Worm (Caenorhabditis elegans) whole organism, young adult: ENCODE results near the gene clec-223.

Experiments used
- B0035.1 ChIP-seq: sonication (generic microtip); optimal IDR thresholded peaks from 2 replicates; lab custom pipeline; 2016; ENCODE audit warnings: missing genetic modification characterization, mild to moderate bottlenecking, missing compliant biosample characterization, missing genotype, missing genetic modification reagents
- F10E7.11 ChIP-seq: sonication (generic microtip); optimal IDR thresholded peaks from 2 replicates; lab custom pipeline; 2017; ENCODE audit warnings: mild to moderate bottlenecking, missing genetic modification characterization, moderate library complexity, missing compliant biosample characterization
- F22D6.2 ChIP-seq: sonication (generic microtip); optimal IDR thresholded peaks from 2 replicates; lab custom pipeline; 2016; ENCODE audit warnings: mild to moderate bottlenecking, missing genetic modification characterization, missing compliant biosample characterization
- F23B12.7 ChIP-seq: sonication (generic microtip); optimal IDR thresholded peaks from 2 replicates; lab custom pipeline; 2017; ENCODE audit warnings: missing genetic modification characterization, mild to moderate bottlenecking, missing compliant biosample characterization, antibody characterized with exemption, moderate library complexity; ENCODE audit not compliant: insufficient read depth
- F37B4.10 ChIP-seq: fragments of 200-800 bp; sonication (Bioruptor generic); IDR thresholded peaks from 2 replicates; pipeline ENCODE4 v1.3.6; 2022; ENCODE audit warnings: missing genetic modification characterization, missing compliant biosample characterization
- F52B5.7 ChIP-seq: sonication (generic microtip); optimal IDR thresholded peaks from 2 replicates; lab custom pipeline; 2016; ENCODE audit warnings: mild to moderate bottlenecking, missing genetic modification characterization, missing compliant biosample characterization
- Y53F4B.3 ChIP-seq: fragments of 200-800 bp; sonication (Bioruptor generic); IDR thresholded peaks from 2 replicates; pipeline ENCODE4 v1.3.6; 2022; ENCODE audit warnings: missing genetic modification reagents, missing genetic modification characterization, missing compliant biosample characterization
- Y53G8AR.9 ChIP-seq: fragments of 200-800 bp; sonication (Bioruptor generic); conservative IDR thresholded peaks from 2 replicates; pipeline ENCODE4 v1.3.6; 2022; ENCODE audit warnings: missing genetic modification reagents, missing genetic modification characterization, missing compliant biosample characterization
- Y95B8A.8 ChIP-seq: fragments of 200-800 bp; sonication (Bioruptor generic); IDR thresholded peaks from 2 replicates; pipeline ENCODE4 v1.3.6; 2022; ENCODE audit warnings: missing genetic modification reagents, missing genetic modification characterization, missing compliant biosample characterization
- akir-1 ChIP-seq: fragments of 200-800 bp; sonication (Bioruptor generic); optimal IDR thresholded peaks from 2 replicates; lab custom pipeline; 2018; ENCODE audit warnings: mild to moderate bottlenecking, missing genetic modification characterization, moderate library complexity, missing compliant biosample characterization
- ama-1 ChIP-seq, 3 experiments: fragments of 150-350 bp in 1 of 3; sonication (generic microtip) in 2 of 3; optimal IDR thresholded peaks; 2 replicates each; lab custom pipeline; 2014 to 2018; ENCODE audit warnings: missing biosample characterization in 2 of 3, missing genetic modification characterization in 2 of 3, missing genetic modification reagents in 2 of 3
- bed-1 ChIP-seq: fragments of 200-800 bp; sonication (Bioruptor generic); IDR thresholded peaks from 2 replicates; pipeline ENCODE4 v1.3.6; 2022; ENCODE audit warnings: missing genetic modification reagents, missing genetic modification characterization, missing compliant biosample characterization
- ceh-100 ChIP-seq: fragments of 200-800 bp; sonication (Bioruptor generic); IDR thresholded peaks from 2 replicates; pipeline ENCODE4 v1.3.6; 2022; ENCODE audit warnings: missing genetic modification reagents, missing genetic modification characterization, missing compliant biosample characterization
- ceh-27 ChIP-seq: fragments of 200-800 bp; sonication (Bioruptor generic); optimal IDR thresholded peaks from 2 replicates; lab custom pipeline; 2018; ENCODE audit warnings: mild to moderate bottlenecking, missing genetic modification characterization, moderate library complexity, missing compliant biosample characterization
- ceh-58 ChIP-seq: fragments of 200-800 bp; sonication (Bioruptor generic); IDR thresholded peaks from 2 replicates; pipeline ENCODE4 v1.3.6; 2022; ENCODE audit warnings: missing genetic modification characterization, missing compliant biosample characterization
- ceh-91 ChIP-seq: fragments of 200-800 bp; sonication (Bioruptor generic); IDR thresholded peaks from 2 replicates; pipeline ENCODE4 v1.3.6; 2022; ENCODE audit warnings: missing genetic modification reagents, missing genetic modification characterization, missing compliant biosample characterization
- die-1 ChIP-seq: sonication (generic microtip); optimal IDR thresholded peaks from 2 replicates; lab custom pipeline; 2016; ENCODE audit warnings: missing genotype, mild to moderate bottlenecking, missing genetic modification characterization, missing compliant biosample characterization
- dox-1 ChIP-seq: fragments of 200-800 bp; sonication (Bioruptor generic); IDR thresholded peaks from 2 replicates; pipeline ENCODE4 v1.3.6; 2022; ENCODE audit warnings: missing genetic modification reagents, missing genetic modification characterization, missing compliant biosample characterization
- dpl-1 ChIP-seq: fragments of 150-350 bp; optimal IDR thresholded peaks from 2 replicates; lab custom pipeline; 2014; ENCODE audit warnings: missing biosample characterization, missing genetic modification reagents, missing genetic modification characterization
- egrh-3 ChIP-seq: fragments of 200-800 bp; sonication (Bioruptor generic); IDR thresholded peaks from 2 replicates; pipeline ENCODE4 v1.3.6; 2022; ENCODE audit warnings: missing genetic modification reagents, missing genetic modification characterization, missing compliant biosample characterization
- ekl-4 ChIP-seq: fragments of 200-800 bp; sonication (Bioruptor generic); IDR thresholded peaks from 2 replicates; pipeline ENCODE4 v1.3.6; 2022; ENCODE audit warnings: missing genetic modification reagents, missing genetic modification characterization, missing compliant biosample characterization
- hrde-1 ChIP-seq: sonication (generic microtip); optimal IDR thresholded peaks from 2 replicates; lab custom pipeline; 2016; ENCODE audit warnings: missing genetic modification characterization, mild to moderate bottlenecking, missing compliant biosample characterization, moderate library complexity, missing genotype, missing genetic modification reagents, borderline replicate concordance
- let-607 ChIP-seq, 2 experiments: fragments of 200-800 bp in 1 of 2; sonication (Bioruptor generic) in 1 of 2; sonication (generic microtip) in 1 of 2; optimal IDR thresholded peaks; 2 replicates each; lab custom pipeline; 2016 to 2018; ENCODE audit warnings: mild to moderate bottlenecking in 2 of 2, missing compliant biosample characterization in 2 of 2, missing genetic modification characterization in 2 of 2, moderate library complexity in 2 of 2, missing genotype in 1 of 2
- lin-35 ChIP-seq, 3 experiments: fragments of 150-350 bp in 2 of 3; sonication (generic microtip) in 1 of 3; optimal IDR thresholded peaks; 2 replicates each; lab custom pipeline; 2014 to 2018; ENCODE audit warnings: missing biosample characterization in 3 of 3, missing genetic modification characterization in 3 of 3, missing genetic modification reagents in 3 of 3
- madf-10 ChIP-seq: sonication (generic microtip); optimal IDR thresholded peaks from 2 replicates; lab custom pipeline; 2016; ENCODE audit warnings: mild to moderate bottlenecking, missing genetic modification characterization, missing compliant biosample characterization
- nfya-2 ChIP-seq: fragments of 200-800 bp; sonication (Bioruptor generic); IDR thresholded peaks from 2 replicates; pipeline ENCODE4 v1.3.6; 2022; ENCODE audit warnings: missing genetic modification reagents, missing genetic modification characterization, missing compliant biosample characterization
- nhr-80 ChIP-seq: sonication (generic microtip); optimal IDR thresholded peaks from 2 replicates; lab custom pipeline; 2016; ENCODE audit warnings: missing genetic modification characterization, missing compliant biosample characterization
- pbrm-1 ChIP-seq: fragments of 200-800 bp; sonication (Bioruptor generic); IDR thresholded peaks from 2 replicates; pipeline ENCODE4 v1.3.6; 2022; ENCODE audit warnings: missing genetic modification reagents, missing genetic modification characterization, missing compliant biosample characterization
- pha-4 ChIP-seq: fragments of 150-350 bp; sonication (generic microtip); optimal IDR thresholded peaks from 2 replicates; lab custom pipeline; 2014; ENCODE audit warnings: missing biosample characterization, missing genetic modification reagents, missing genetic modification characterization
- repo-1 ChIP-seq: sonication (generic microtip); optimal IDR thresholded peaks from 2 replicates; lab custom pipeline; 2017; ENCODE audit warnings: mild to moderate bottlenecking, missing genetic modification characterization, missing compliant biosample characterization
- sea-2 ChIP-seq: fragments of 200-800 bp; sonication (Bioruptor generic); IDR thresholded peaks from 2 replicates; pipeline ENCODE4 v1.3.6; 2022; ENCODE audit warnings: missing genetic modification characterization, missing compliant biosample characterization
- snpc-1.3 ChIP-seq: sonication (generic microtip); optimal IDR thresholded peaks from 2 replicates; lab custom pipeline; 2017; ENCODE audit warnings: missing genetic modification characterization, mild to moderate bottlenecking, missing compliant biosample characterization, antibody characterized with exemption, moderate library complexity, missing genotype, missing genetic modification reagents; ENCODE audit not compliant: insufficient read depth
- snpc-4 ChIP-seq, 5 experiments: fragments of 150-350 bp in 1 of 5; sonication (generic microtip) in 4 of 5; optimal IDR thresholded peaks; 2 replicates each; lab custom pipeline; 2014 to 2018; ENCODE audit warnings: missing genetic modification characterization in 5 of 5, missing biosample characterization in 3 of 5, antibody characterized with exemption in 2 of 5, mild to moderate bottlenecking in 2 of 5, missing compliant biosample characterization in 2 of 5, missing genotype in 2 of 5, moderate library complexity in 2 of 5, missing genetic modification reagents in 1 of 5
- somi-1 ChIP-seq: fragments of 200-800 bp; sonication (Bioruptor generic); optimal IDR thresholded peaks from 2 replicates; lab custom pipeline; 2018; ENCODE audit warnings: mild to moderate bottlenecking, missing genetic modification characterization, missing compliant biosample characterization
- sptf-2 ChIP-seq: fragments of 200-800 bp; sonication (Bioruptor generic); optimal IDR thresholded peaks from 2 replicates; lab custom pipeline; 2018; ENCODE audit warnings: mild to moderate bottlenecking, missing genetic modification characterization, missing compliant biosample characterization
- unc-130 ChIP-seq: sonication (generic microtip); optimal IDR thresholded peaks from 2 replicates; lab custom pipeline; 2016; ENCODE audit warnings: missing genetic modification reagents, missing genetic modification characterization, missing compliant biosample characterization
- zfh-2 ChIP-seq: fragments of 200-800 bp; sonication (Bioruptor generic); conservative IDR thresholded peaks from 2 replicates; pipeline ENCODE4 v1.3.6; 2022; ENCODE audit warnings: missing genetic modification reagents, missing genetic modification characterization, missing compliant biosample characterization
- zim-3 ChIP-seq: sonication (generic microtip); optimal IDR thresholded peaks from 2 replicates; lab custom pipeline; 2017; ENCODE audit warnings: mild to moderate bottlenecking, missing genetic modification characterization, moderate library complexity, missing compliant biosample characterization
- ztf-18 ChIP-seq: sonication (generic microtip); optimal IDR thresholded peaks from 2 replicates; lab custom pipeline; 2016; ENCODE audit warnings: missing genotype, mild to moderate bottlenecking, missing genetic modification characterization, missing compliant biosample characterization
- ztf-28 ChIP-seq: fragments of 200-800 bp; sonication (Bioruptor generic); IDR thresholded peaks from 2 replicates; pipeline ENCODE4 v1.3.6; 2022; ENCODE audit warnings: missing genetic modification reagents, missing genetic modification characterization, missing compliant biosample characterization

clec-223 gene

ce11 chrV:11272848-11273247, at the start of gene clec-223:
TSS of gene clec-223 (plus strand) at chrV:11273148.
- TF ChIP-seq dpl-1 (no peak), pha-4 (tag; lab: Kevin White, UChicago) (no peak), repo-1 (tag; lab: Kevin White, UChicago) (no peak), bed-1 (no peak), nfya-2 (GFP tag; lab: Robert Waterston, UW) (no peak), akir-1 (GFP tag; lab: Kevin White, UChicago) (no peak)

- no peak for TF ChIP-seq madf-10 (tag; lab: Kevin White, UChicago)
- TF ChIP-seq die-1 (tag; lab: Kevin White, UChicago): no peak
- TF ChIP-seq, all 124 proteins: peak for 0
Measured at ce11 chrV:11223698-11224097, 49.2 kb upstream of the clec-223 start.

ce11 chrV:11225981-11226380, 47.0 kb upstream of the clec-223 start, which contains the start of gene bgal-1:
TSS of gene bgal-1 (minus strand) at chrV:11226018.
- TF ChIP-seq snpc-4 (GFP tag; optimal IDR thresholded peaks at IDR 0.05; lab: Kevin White, UChicago) (no peak), snpc-4 (tag; optimal IDR thresholded peaks at IDR 0.05; lab: Kevin White, UChicago) (peak in 2 of 4 experiments; percentile 32 to 39), sea-2 (GFP tag; lab: Robert Waterston, UW) (no peak), lin-35 (GFP tag; optimal IDR thresholded peaks at IDR 0.05; lab: Kevin White, UChicago) (peak in 1 of 3 experiments; percentile 37), somi-1 (GFP tag; lab: Kevin White, UChicago) (peak; percentile 8), ekl-4 (GFP tag; lab: Robert Waterston, UW) (0 out of 2 replicates have a peak, but pooled peaks have one; percentile 18), ztf-18 (tag; lab: Kevin White, UChicago) (no peak), ama-1 (optimal IDR thresholded peaks at IDR 0.05; lab: Kevin White, UChicago) (peak; percentile 22), ama-1 (GFP tag; optimal IDR thresholded peaks at IDR 0.05; lab: Kevin White, UChicago) (peak in 1 of 2 experiments; percentile 15)

DNA sequence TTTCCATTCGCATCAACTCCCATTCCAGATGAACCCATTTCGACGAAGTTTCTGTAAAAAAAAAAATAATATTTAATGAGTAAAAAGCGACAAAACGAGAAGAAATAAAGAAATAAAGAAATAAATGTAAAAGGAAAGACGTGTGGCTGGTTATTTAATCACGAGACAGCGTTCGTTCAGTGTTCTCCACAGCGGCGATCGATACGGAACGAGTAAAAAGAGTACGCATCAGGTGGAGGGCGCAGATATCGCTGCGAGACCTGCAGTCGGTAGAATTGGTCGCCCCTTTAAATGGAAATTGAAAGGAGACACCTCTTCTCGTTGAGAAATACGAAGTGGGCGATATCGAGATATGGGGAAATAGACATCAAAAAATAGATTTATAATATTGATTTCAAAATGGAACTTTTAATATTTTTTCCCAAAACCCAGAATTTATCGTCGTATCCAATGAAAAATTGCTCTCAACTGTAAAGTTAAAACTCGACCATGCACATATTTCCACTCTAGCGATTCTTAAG, 44.2 kb upstream of the clec-223 start, which contains the start of gene pqn-70:
pqn-70 (minus strand) TSS at position 51 of the 521 bp plus-strand sequence.
- TF ChIP-seq F23B12.7 (tag; lab: Kevin White, UChicago): peak; percentile 53
- TF ChIP-seq B0035.1: peak; percentile 33
- TF ChIP-seq pbrm-1 (GFP tag; lab: Robert Waterston, UW): peak; percentile 68; the same call in 1 of the 2 replicates
- peak; percentile 13 for TF ChIP-seq snpc-4 (GFP tag; optimal IDR thresholded peaks at IDR 0.05; lab: Kevin White, UChicago)
- peak in 3 of 4 experiments; percentile 32 to 69 (median 65) for TF ChIP-seq snpc-4 (tag; optimal IDR thresholded peaks at IDR 0.05; lab: Kevin White, UChicago)
- no peak for TF ChIP-seq pha-4 (tag; lab: Kevin White, UChicago)
- TF ChIP-seq egrh-3 (GFP tag; lab: Robert Waterston, UW): peak; percentile 58
- no peak for TF ChIP-seq hrde-1
- no peak for TF ChIP-seq ceh-91 (GFP tag; lab: Robert Waterston, UW)
- no peak for TF ChIP-seq snpc-1.3 (tag; lab: Kevin White, UChicago)
- TF ChIP-seq Y53G8AR.9 (GFP tag; lab: Robert Waterston, UW): no peak
- peak; percentile 47 for TF ChIP-seq ztf-18 (tag; lab: Kevin White, UChicago)
- no peak for TF ChIP-seq zim-3
- no peak for TF ChIP-seq F10E7.11
- TF ChIP-seq sptf-2 (GFP tag; lab: Kevin White, UChicago): no peak
- peak; percentile 92 for TF ChIP-seq ceh-100 (GFP tag; lab: Robert Waterston, UW)
- TF ChIP-seq F52B5.7 (tag; lab: Kevin White, UChicago): no peak
- peak; percentile 55 for TF ChIP-seq nhr-80
- TF ChIP-seq unc-130 (GFP tag; lab: Kevin White, UChicago): peak; percentile 28
- peak; percentile 8 to 71 for TF ChIP-seq let-607 (tag; optimal IDR thresholded peaks at IDR 0.05; lab: Kevin White, UChicago)
- TF ChIP-seq dox-1 (GFP tag; lab: Robert Waterston, UW): peak; percentile 67
- TF ChIP-seq Y95B8A.8 (GFP tag; lab: Robert Waterston, UW): 0 out of 2 replicates have a peak, but pooled peaks have one; percentile 7
- no peak for TF ChIP-seq ztf-28
- no peak for TF ChIP-seq zfh-2 (GFP tag; lab: Robert Waterston, UW)
- TF ChIP-seq Y53F4B.3 (GFP tag; lab: Robert Waterston, UW): no peak
- TF ChIP-seq F37B4.10: no peak
- TF ChIP-seq ceh-58 (GFP tag; lab: Robert Waterston, UW): no peak
- TF ChIP-seq F22D6.2: no peak
- TF ChIP-seq ceh-27 (GFP tag; lab: Kevin White, UChicago): peak; percentile 82
- TF ChIP-seq somi-1 (GFP tag; lab: Kevin White, UChicago): peak; percentile 68
